Worm (Caenorhabditis elegans): Measurements from ENCODE around the gene srt-54.

DNA sequence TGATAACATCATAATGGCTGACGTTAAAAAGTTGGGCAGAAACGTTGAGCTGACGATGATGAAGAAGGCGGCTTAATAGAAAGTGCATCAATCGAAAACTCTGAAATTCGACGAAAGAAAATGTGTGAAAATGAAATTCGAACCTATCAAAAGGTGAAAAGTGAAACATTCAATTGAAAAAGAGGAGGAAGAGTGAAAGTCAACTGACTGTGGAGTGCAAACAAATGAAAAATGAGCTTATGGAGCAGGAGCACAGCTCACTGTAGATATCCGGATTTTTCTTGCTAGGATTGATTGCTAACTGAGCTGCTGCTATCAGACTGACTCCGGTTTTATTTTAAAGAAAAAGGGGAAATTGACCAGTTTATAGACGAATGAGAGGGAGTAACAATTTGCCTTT, 4.1 kb downstream of the srt-54 start, which contains the start of gene K10B4.3:
- no peak for TF ChIP-seq unc-39 (tag; optimal IDR thresholded peaks at IDR 0.05)
- no peak for TF ChIP-seq drap-1 (GFP tag; optimal IDR thresholded peaks at IDR 0.05)
- no peak for TF ChIP-seq bed-3 (GFP tag; optimal IDR thresholded peaks at IDR 0.05)
- TF ChIP-seq nhr-237 (tag; optimal IDR thresholded peaks at IDR 0.05): no peak
- TF ChIP-seq snpc-4 (tag; optimal IDR thresholded peaks at IDR 0.05): no peak
- no peak for TF ChIP-seq sem-2 (GFP tag; optimal IDR thresholded peaks at IDR 0.05)
- TF ChIP-seq elt-3 (tag; optimal IDR thresholded peaks at IDR 0.05): no peak
